Fruit fly (Drosophila melanogaster): Measurements from ENCODE around the gene CG4116.

The CG4116 gene

DNA sequence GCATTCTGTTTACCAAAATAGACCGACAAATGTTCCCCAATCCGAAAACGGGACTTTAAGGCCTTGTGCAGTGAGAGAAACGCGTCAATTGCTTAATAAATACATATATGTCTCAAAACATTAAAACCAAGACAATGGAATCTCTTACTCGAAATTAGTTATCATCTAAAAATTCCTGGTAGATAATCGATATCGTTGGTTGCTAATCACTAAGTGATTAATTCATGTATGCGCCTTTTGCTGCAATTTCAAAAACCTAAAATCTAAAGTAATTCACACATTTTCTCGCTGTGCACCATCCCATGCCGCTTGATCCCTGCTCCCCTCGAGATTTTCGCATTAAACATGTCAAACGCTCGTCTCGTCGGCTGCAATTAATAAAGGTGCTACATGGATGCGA, 6.2 kb upstream of the CG4116 start (continued):
- TF ChIP-seq Rfx (GFP tag; IDR thresholded peaks at IDR 0.05) (no peak), CG17829 (tag; optimal IDR thresholded peaks at IDR 0.05) (peak; percentile 43), Blimp-1 (GFP tag; optimal IDR thresholded peaks at IDR 0.05) (peak; percentile 52), Asciz (GFP tag; optimal IDR thresholded peaks at IDR 0.05) (no peak), CG10462 (GFP tag; optimal IDR thresholded peaks at IDR 0.05) (no peak), ara (GFP tag; IDR thresholded peaks at IDR 0.05) (peak; percentile 34; the same call in 1 of the 2 replicates), dmrt99B (tag; optimal IDR thresholded peaks at IDR 0.05) (peak; percentile 24), Hey (tag; optimal IDR thresholded peaks at IDR 0.05) (no peak), eyg (GFP tag; optimal IDR thresholded peaks at IDR 0.05) (no peak), CG10366 (GFP tag; IDR thresholded peaks at IDR 0.05) (no peak), CG4617 (GFP tag; optimal IDR thresholded peaks at IDR 0.05; ENCODE audit: borderline replicate concordance) (no peak), tio (GFP tag; optimal IDR thresholded peaks at IDR 0.05) (no peak), Ets97D (GFP tag; optimal IDR thresholded peaks at IDR 0.05) (no peak), Taf1 (GFP tag; IDR thresholded peaks at IDR 0.05) (no peak), CG7357 (GFP tag; IDR thresholded peaks at IDR 0.05) (no peak), so (GFP tag; IDR thresholded peaks at IDR 0.05) (no peak), PHDP (tag; optimal IDR thresholded peaks at IDR 0.05) (peak; percentile 6), dati (GFP tag; IDR thresholded peaks at IDR 0.05) (no peak), CoRest (tag; optimal IDR thresholded peaks at IDR 0.05) (peak; percentile 12), CG10209 (GFP tag; optimal IDR thresholded peaks at IDR 0.05) (no peak), stc (GFP tag; IDR thresholded peaks at IDR 0.05) (no peak), Spps (tag; optimal IDR thresholded peaks at IDR 0.05) (peak; percentile 41), Myb (GFP tag; optimal IDR thresholded peaks at IDR 0.05) (no peak), CG34376 (GFP tag; optimal IDR thresholded peaks at IDR 0.05) (no peak), schlank (tag; optimal IDR thresholded peaks at IDR 0.05) (no peak), Nf-YB (GFP tag; optimal IDR thresholded peaks at IDR 0.05) (no peak), zen2 (GFP tag; IDR thresholded peaks at IDR 0.05; ENCODE audit: partially characterized antibody) (no peak), CG4282 (GFP tag; optimal IDR thresholded peaks at IDR 0.05) (no peak), jumu (GFP tag; optimal IDR thresholded peaks at IDR 0.05) (no peak), CG13624 (GFP tag; optimal IDR thresholded peaks at IDR 0.05) (no peak), CG2129 (GFP tag; IDR thresholded peaks at IDR 0.05; ENCODE audit: partially characterized antibody) (no peak), CG14441 (GFP tag; IDR thresholded peaks at IDR 0.05) (no peak), CG3726 (GFP tag; IDR thresholded peaks at IDR 0.05) (no peak), HLH3B (GFP tag; IDR thresholded peaks at IDR 0.05) (no peak), CG12391 (tag; optimal IDR thresholded peaks at IDR 0.05) (peak; percentile 52), CG13775 (GFP tag; optimal IDR thresholded peaks at IDR 0.05) (no peak), CG3847 (GFP tag; IDR thresholded peaks at IDR 0.05) (no peak), CG1832 (GFP tag; optimal IDR thresholded peaks at IDR 0.05) (no peak), CG17385 (GFP tag; optimal IDR thresholded peaks at IDR 0.05) (no peak), Gug (GFP tag; IDR thresholded peaks at IDR 0.05) (no peak), CG32772 (GFP tag; IDR thresholded peaks at IDR 0.05) (no peak; the same call in 1 of the 2 replicates), ssp (GFP tag; IDR thresholded peaks at IDR 0.05) (no peak), sc (optimal IDR thresholded peaks at IDR 0.05) (no peak), sc (GFP tag; optimal IDR thresholded peaks at IDR 0.05) (no peak), gsb-n (tag; optimal IDR thresholded peaks at IDR 0.05) (peak; percentile 11), ro (GFP tag; IDR thresholded peaks at IDR 0.05) (no peak), run (tag; optimal IDR thresholded peaks at IDR 0.05) (no peak), ems (GFP tag; optimal IDR thresholded peaks at IDR 0.05) (no peak), ATbp (GFP tag; optimal IDR thresholded peaks at IDR 0.05) (peak; percentile 6), CG6813 (GFP tag; optimal IDR thresholded peaks at IDR 0.05) (no peak), vfl (GFP tag; optimal IDR thresholded peaks at IDR 0.05) (no peak), CG6175 (GFP tag; IDR thresholded peaks at IDR 0.05) (no peak)
